Worm (Caenorhabditis elegans): ENCODE data around the gene plr-1.

ce11 chrIII:11471336-11471735 lies 14.7 kb downstream of the plr-1 start:
- TF ChIP-seq pat-9 (tag; optimal IDR thresholded peaks at IDR 0.05) (no peak), pqm-1 (tag; optimal IDR thresholded peaks at IDR 0.05) (no peak), sox-2 (GFP tag; IDR thresholded peaks at IDR 0.05) (no peak), sox-4 (tag; optimal IDR thresholded peaks at IDR 0.05) (no peak), unc-3 (GFP tag; conservative IDR thresholded peaks at IDR 0.05) (no peak), unc-3 (tag; optimal IDR thresholded peaks at IDR 0.05) (no peak), elt-2 (tag; optimal IDR thresholded peaks at IDR 0.05) (no peak), ceh-24 (tag; optimal IDR thresholded peaks at IDR 0.05) (no peak), pros-1 (tag; optimal IDR thresholded peaks at IDR 0.05) (no peak), pha-2 (tag; optimal IDR thresholded peaks at IDR 0.05) (no peak), ama-1 (optimal IDR thresholded peaks at IDR 0.05) (no peak), hlh-13 (GFP tag; optimal IDR thresholded peaks at IDR 0.05) (no peak), T23F11.4 (GFP tag; optimal IDR thresholded peaks at IDR 0.05) (no peak), unc-42 (tag; optimal IDR thresholded peaks at IDR 0.05) (no peak), unc-55 (GFP tag; optimal IDR thresholded peaks at IDR 0.05) (no peak)

Data from whole organism, late embryonic.